Worm (Caenorhabditis elegans): ENCODE data around the gene fbxc-42.
"Not testable (repeated sequence)": the region's sequence is repeated elsewhere in the genome, so short reads cannot be mapped to it uniquely, and the experiment has no call there.

- not testable (repeated sequence) for TF ChIP-seq dpl-1 (GFP tag; optimal IDR thresholded peaks at IDR 0.05); mxl-1 (tag; optimal IDR thresholded peaks at IDR 0.05); ceh-100 (GFP tag; IDR thresholded peaks at IDR 0.05); madf-10 (tag; optimal IDR thresholded peaks at IDR 0.05); pha-4 (tag; optimal IDR thresholded peaks at IDR 0.05); ztf-6 (GFP tag; IDR thresholded peaks at IDR 0.05); egl-44 (GFP tag; IDR thresholded peaks at IDR 0.05); zfh-2 (GFP tag; conservative IDR thresholded peaks at IDR 0.05); F10E7.11 (tag; optimal IDR thresholded peaks at IDR 0.05); snpc-4 (GFP tag; optimal IDR thresholded peaks at IDR 0.05); snpc-4 (tag; optimal IDR thresholded peaks at IDR 0.05); D2030.7 (GFP tag; IDR thresholded peaks at IDR 0.05); C17E4.6 (GFP tag; IDR thresholded peaks at IDR 0.05)
These were observed 2.8 kb downstream of the fbxc-42 start, which contains the start of gene F45D11.7 for ce11 chrII:994231-994630.
